Worm (Caenorhabditis elegans) whole organism, late embryonic: ENCODE data around the gene F31F7.2.

Experiments used
- C08G9.2 ChIP-seq: sonication (generic microtip); optimal IDR thresholded peaks from 2 replicates; lab custom pipeline; 2016; ENCODE audit warnings: mild to moderate bottlenecking, missing genetic modification characterization, moderate library complexity, missing compliant biosample characterization
- C38D4.7 ChIP-seq: fragments of 200-800 bp; sonication (Bioruptor generic); optimal IDR thresholded peaks from 2 replicates; lab custom pipeline; 2018; ENCODE audit warnings: mild to moderate bottlenecking, missing genetic modification characterization, moderate library complexity, missing compliant biosample characterization
- F13H6.1 ChIP-seq: sonication (generic microtip); optimal IDR thresholded peaks from 2 replicates; lab custom pipeline; 2016; ENCODE audit warnings: missing genetic modification characterization, missing compliant biosample characterization
- K02D7.2 ChIP-seq: sonication (generic microtip); optimal IDR thresholded peaks from 2 replicates; lab custom pipeline; 2017; ENCODE audit warnings: mild to moderate bottlenecking, missing genetic modification characterization, missing compliant biosample characterization
- K09A11.1 ChIP-seq: sonication (generic microtip); optimal IDR thresholded peaks from 2 replicates; lab custom pipeline; 2017; ENCODE audit warnings: antibody characterized with exemption, mild to moderate bottlenecking, missing genetic modification characterization, missing compliant biosample characterization; ENCODE audit not compliant: insufficient read depth
- ceh-2 ChIP-seq: sonication (generic microtip); optimal IDR thresholded peaks from 2 replicates; lab custom pipeline; 2016; ENCODE audit warnings: missing genotype, missing genetic modification characterization, missing compliant biosample characterization
- ceh-22 ChIP-seq: sonication (generic microtip); optimal IDR thresholded peaks from 2 replicates; lab custom pipeline; 2017; ENCODE audit warnings: missing biosample characterization, missing genetic modification characterization
- ceh-24 ChIP-seq: sonication (generic microtip); optimal IDR thresholded peaks from 2 replicates; lab custom pipeline; 2016; ENCODE audit warnings: mild to moderate bottlenecking, missing genetic modification characterization, missing compliant biosample characterization
- ceh-34 ChIP-seq: sonication (generic microtip); optimal IDR thresholded peaks from 2 replicates; lab custom pipeline; 2016; ENCODE audit warnings: mild to moderate bottlenecking, missing genetic modification characterization, missing compliant biosample characterization
- ceh-48 ChIP-seq: sonication (generic microtip); optimal IDR thresholded peaks from 2 replicates; lab custom pipeline; 2016; ENCODE audit warnings: missing genetic modification characterization, inconsistent platforms, missing compliant biosample characterization
- ceh-9 ChIP-seq: sonication (generic microtip); optimal IDR thresholded peaks from 2 replicates; lab custom pipeline; 2016; ENCODE audit warnings: mild to moderate bottlenecking, missing genetic modification characterization, inconsistent platforms, missing compliant biosample characterization
- che-1 ChIP-seq: sonication (generic microtip); optimal IDR thresholded peaks from 2 replicates; lab custom pipeline; 2016; ENCODE audit warnings: mild to moderate bottlenecking, missing genetic modification characterization, missing compliant biosample characterization
- dmd-4 ChIP-seq: sonication (generic microtip); optimal IDR thresholded peaks from 2 replicates; lab custom pipeline; 2016; ENCODE audit warnings: borderline replicate concordance, missing genetic modification characterization, missing compliant biosample characterization
- dve-1 ChIP-seq: sonication (generic microtip); optimal IDR thresholded peaks from 2 replicates; lab custom pipeline; 2017; ENCODE audit warnings: antibody characterized with exemption, mild to moderate bottlenecking, missing genetic modification characterization, missing compliant biosample characterization
- elt-2 ChIP-seq: sonication (generic microtip); optimal IDR thresholded peaks from 2 replicates; lab custom pipeline; 2016; ENCODE audit warnings: missing genetic modification reagents, missing genetic modification characterization, missing compliant biosample characterization
- elt-4 ChIP-seq: sonication (generic microtip); optimal IDR thresholded peaks from 2 replicates; lab custom pipeline; 2016; ENCODE audit warnings: missing genetic modification characterization, missing compliant biosample characterization
- ets-4 ChIP-seq: sonication (generic microtip); optimal IDR thresholded peaks from 2 replicates; lab custom pipeline; 2016; ENCODE audit warnings: missing genetic modification characterization, missing compliant biosample characterization
- fax-1 ChIP-seq: sonication (generic microtip); optimal IDR thresholded peaks from 2 replicates; lab custom pipeline; 2016; ENCODE audit warnings: missing genotype, missing genetic modification characterization, missing compliant biosample characterization
- fkh-10 ChIP-seq: fragments of 150-350 bp; optimal IDR thresholded peaks from 2 replicates; lab custom pipeline; 2014; ENCODE audit warnings: missing biosample characterization, missing genetic modification reagents, missing genetic modification characterization
- fkh-6 ChIP-seq: sonication (generic microtip); optimal IDR thresholded peaks from 2 replicates; lab custom pipeline; 2016; ENCODE audit warnings: missing genetic modification characterization, missing compliant biosample characterization
- hlh-13 ChIP-seq: fragments of 200-800 bp; sonication (Bioruptor generic); optimal IDR thresholded peaks from 2 replicates; lab custom pipeline; 2018; ENCODE audit warnings: mild to moderate bottlenecking, missing genetic modification characterization, missing compliant biosample characterization
- lim-6 ChIP-seq: sonication (generic microtip); optimal IDR thresholded peaks from 2 replicates; lab custom pipeline; 2016; ENCODE audit warnings: missing genetic modification characterization, missing compliant biosample characterization
- lin-11 ChIP-seq: fragments of 200-800 bp; sonication (Bioruptor generic); optimal IDR thresholded peaks from 2 replicates; lab custom pipeline; 2018; ENCODE audit warnings: mild to moderate bottlenecking, missing genetic modification characterization, missing compliant biosample characterization
- mec-3 ChIP-seq: sonication (generic microtip); optimal IDR thresholded peaks from 2 replicates; lab custom pipeline; 2016; ENCODE audit warnings: borderline replicate concordance, missing genetic modification characterization, missing compliant biosample characterization
- nfya-1 ChIP-seq: sonication (generic microtip); optimal IDR thresholded peaks from 2 replicates; lab custom pipeline; 2017; ENCODE audit warnings: missing genetic modification characterization, mild to moderate bottlenecking, missing compliant biosample characterization, antibody characterized with exemption, moderate library complexity
- nhr-232 ChIP-seq: sonication (generic microtip); optimal IDR thresholded peaks from 2 replicates; lab custom pipeline; 2016; ENCODE audit warnings: missing genetic modification characterization, missing compliant biosample characterization
- npax-4 ChIP-seq: sonication (generic microtip); optimal IDR thresholded peaks from 2 replicates; lab custom pipeline; 2016; ENCODE audit warnings: missing genetic modification characterization, missing compliant biosample characterization
- pax-1 ChIP-seq: fragments of 150-350 bp; optimal IDR thresholded peaks from 2 replicates; lab custom pipeline; 2014; ENCODE audit warnings: missing biosample characterization, missing genetic modification characterization
- pha-2 ChIP-seq: sonication (generic microtip); optimal IDR thresholded peaks from 2 replicates; lab custom pipeline; 2017; ENCODE audit warnings: mild to moderate bottlenecking, missing genetic modification characterization, missing compliant biosample characterization
- pha-4 ChIP-seq: fragments of 150-350 bp; optimal IDR thresholded peaks from 2 replicates; lab custom pipeline; 2018; ENCODE audit warnings: missing biosample characterization, missing genetic modification reagents, missing genetic modification characterization
- pros-1 ChIP-seq: fragments of 150-350 bp; optimal IDR thresholded peaks from 2 replicates; lab custom pipeline; 2014; ENCODE audit warnings: missing biosample characterization, missing genetic modification reagents, missing genetic modification characterization
- rnt-1 ChIP-seq: sonication (generic microtip); optimal IDR thresholded peaks from 2 replicates; lab custom pipeline; 2016; ENCODE audit warnings: missing genetic modification characterization, missing compliant biosample characterization
- syd-9 ChIP-seq: sonication (generic microtip); optimal IDR thresholded peaks from 2 replicates; lab custom pipeline; 2016; ENCODE audit warnings: mild to moderate bottlenecking, missing genetic modification characterization, moderate library complexity, missing compliant biosample characterization
- tbx-2 ChIP-seq: sonication (generic microtip); optimal IDR thresholded peaks from 2 replicates; lab custom pipeline; 2016; ENCODE audit warnings: missing genetic modification characterization, missing compliant biosample characterization
- tbx-7 ChIP-seq: sonication (generic microtip); optimal IDR thresholded peaks from 2 replicates; lab custom pipeline; 2016; ENCODE audit warnings: missing genotype, missing genetic modification characterization, missing compliant biosample characterization
- ttx-3 ChIP-seq: sonication (generic microtip); optimal IDR thresholded peaks from 2 replicates; lab custom pipeline; 2016; ENCODE audit warnings: missing genetic modification reagents, missing genetic modification characterization, missing compliant biosample characterization
- unc-55 ChIP-seq: sonication (generic microtip); optimal IDR thresholded peaks from 2 replicates; lab custom pipeline; 2017; ENCODE audit warnings: missing biosample characterization, missing genetic modification reagents, missing genetic modification characterization
- unc-86 ChIP-seq: sonication (generic microtip); optimal IDR thresholded peaks from 2 replicates; lab custom pipeline; 2016; ENCODE audit warnings: missing genetic modification characterization, missing compliant biosample characterization
- zip-5 ChIP-seq: sonication (generic microtip); optimal IDR thresholded peaks from 2 replicates; lab custom pipeline; 2016; ENCODE audit warnings: missing genetic modification characterization, missing compliant biosample characterization
- ztf-16 ChIP-seq: sonication (generic microtip); optimal IDR thresholded peaks from 2 replicates; lab custom pipeline; 2017; ENCODE audit warnings: missing genetic modification characterization, missing compliant biosample characterization

The F31F7.2 gene

ce11 chrV:6291301-6291700 is 20.6 kb downstream of the F31F7.2 start:
- no peak for TF ChIP-seq ceh-24
- no peak for TF ChIP-seq che-1 (tag; lab: Kevin White, UChicago)
- no peak for TF ChIP-seq fkh-10 (GFP tag; lab: Kevin White, UChicago)
- no peak for TF ChIP-seq K09A11.1 (tag; lab: Kevin White, UChicago)
- no peak for TF ChIP-seq elt-4 (tag; lab: Kevin White, UChicago)
- no peak for TF ChIP-seq ceh-48 (tag; lab: Kevin White, UChicago)
- no peak for TF ChIP-seq pha-4
- no peak for TF ChIP-seq pros-1 (tag; lab: Kevin White, UChicago)

- no peak for TF ChIP-seq dmd-4 (tag; lab: Kevin White, UChicago)
- TF ChIP-seq npax-4, result no peak
- TF ChIP-seq pax-1 (tag; lab: Kevin White, UChicago), result no peak
- TF ChIP-seq unc-55 (GFP tag; lab: Kevin White, UChicago), result no peak
- TF ChIP-seq dve-1 (tag; lab: Kevin White, UChicago), result no peak
- no peak for TF ChIP-seq hlh-13
- TF ChIP-seq C38D4.7 (GFP tag; lab: Kevin White, UChicago), result no peak
- TF ChIP-seq fkh-10 (GFP tag; lab: Kevin White, UChicago), result no peak
- TF ChIP-seq rnt-1 (tag; lab: Kevin White, UChicago), result no peak
- no peak for TF ChIP-seq lin-11 (tag; lab: Kevin White, UChicago)
- TF ChIP-seq pha-2 (tag; lab: Kevin White, UChicago), result no peak
- no peak for TF ChIP-seq nhr-232
- TF ChIP-seq syd-9 (tag; lab: Kevin White, UChicago), result no peak
- TF ChIP-seq nfya-1, result no peak
- TF ChIP-seq tbx-7 (tag; lab: Kevin White, UChicago), result no peak
- TF ChIP-seq ceh-22, result no peak
Measured at ce11 chrV:6292401-6292800, 21.7 kb downstream of the F31F7.2 start, which contains the start of gene K12B6.9. K12B6.9 (minus strand) TSS chrV:6292666.

- TF ChIP-seq fkh-10 (GFP tag; lab: Kevin White, UChicago) (no peak), F13H6.1 (tag; lab: Kevin White, UChicago) (no peak), unc-86 (tag; lab: Kevin White, UChicago) (no peak), ceh-48 (tag; lab: Kevin White, UChicago) (no peak), ceh-22 (no peak), mec-3 (tag; lab: Kevin White, UChicago) (no peak), pha-4 (no peak), syd-9 (tag; lab: Kevin White, UChicago) (no peak), fax-1 (no peak), lim-6 (tag; lab: Kevin White, UChicago) (no peak)
Measured at ce11 chrV:6301046-6301445, 30.4 kb downstream of the F31F7.2 start.

- TF ChIP-seq C08G9.2 (tag; lab: Kevin White, UChicago) (no peak), ceh-34 (tag; lab: Kevin White, UChicago) (no peak), elt-2 (tag; lab: Kevin White, UChicago) (no peak), ztf-16 (tag; lab: Kevin White, UChicago) (no peak), fkh-6 (tag; lab: Kevin White, UChicago) (no peak), tbx-2 (no peak), ceh-2 (tag; lab: Kevin White, UChicago) (no peak), ets-4 (no peak), ceh-9 (tag; lab: Kevin White, UChicago) (no peak), hlh-13 (no peak), rnt-1 (tag; lab: Kevin White, UChicago) (no peak), C38D4.7 (GFP tag; lab: Kevin White, UChicago) (no peak), ceh-24 (no peak), ttx-3 (no peak), zip-5 (tag; lab: Kevin White, UChicago) (no peak), K02D7.2 (tag; lab: Kevin White, UChicago) (no peak)
- TF ChIP-seq, all 69 proteins: peak for 0
Measured at ce11 chrV:6302465-6302864, 31.8 kb downstream of the F31F7.2 start.
